Worm (Caenorhabditis elegans): ENCODE results near the gene unc-119.

The unc-119 gene

DNA sequence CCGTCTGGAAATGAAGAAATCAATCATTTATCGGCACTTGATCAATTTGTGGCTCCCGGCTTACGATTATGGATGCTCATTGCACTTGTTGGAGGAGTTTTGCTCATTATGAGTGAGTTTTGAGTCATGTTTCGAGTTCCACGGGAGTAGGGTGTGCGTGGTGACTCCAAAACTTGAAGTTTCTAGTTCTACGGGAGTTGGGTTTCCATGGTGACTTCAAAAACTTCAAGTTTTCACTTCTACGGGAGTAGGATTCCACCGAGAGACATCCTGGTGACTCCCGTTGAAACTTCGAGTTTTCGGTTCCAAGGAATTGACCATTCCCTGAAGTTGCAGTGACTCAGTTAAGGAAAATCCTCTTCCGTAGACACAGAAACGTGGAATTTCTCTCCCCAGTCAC is 45.6 kb upstream of the unc-119 start (continued):
- no peak for TF ChIP-seq cey-2 (tag; optimal IDR thresholded peaks at IDR 0.05; ENCODE audit: borderline replicate concordance, insufficient read depth)
- no peak for TF ChIP-seq nhr-6 (tag; optimal IDR thresholded peaks at IDR 0.05)
- no peak for TF ChIP-seq dve-1 (tag; optimal IDR thresholded peaks at IDR 0.05; ENCODE audit: insufficient read depth)
- no peak for TF ChIP-seq lsy-2 (tag; optimal IDR thresholded peaks at IDR 0.05)
- TF ChIP-seq madf-9 (GFP tag; conservative IDR thresholded peaks at IDR 0.05), result no peak
- TF ChIP-seq fkh-10 (GFP tag; optimal IDR thresholded peaks at IDR 0.05), result no peak
- TF ChIP-seq snpc-4 (tag; optimal IDR thresholded peaks at IDR 0.05), result no peak
- TF ChIP-seq zfp-3 (GFP tag; conservative IDR thresholded peaks at IDR 0.05), result no peak
- TF ChIP-seq duxl-1 (tag; optimal IDR thresholded peaks at IDR 0.05; ENCODE audit: poor library complexity), result no peak
- TF ChIP-seq Y75B8A.6 (GFP tag; IDR thresholded peaks at IDR 0.05), result no peak
- 0 out of 2 replicates have a peak, but pooled peaks have one; percentile 29 for TF ChIP-seq mdt-29 (GFP tag; IDR thresholded peaks at IDR 0.05)
- TF ChIP-seq arid-1 (GFP tag; conservative IDR thresholded peaks at IDR 0.05), result no peak
- TF ChIP-seq vab-7 (GFP tag; IDR thresholded peaks at IDR 0.05), result 0 out of 2 replicates have a peak, but pooled peaks have one; percentile 55
- TF ChIP-seq snpc-1.2 (GFP tag; IDR thresholded peaks at IDR 0.05), result no peak
- TF ChIP-seq tag-97 (GFP tag; IDR thresholded peaks at IDR 0.05), result 0 out of 2 replicates have a peak, but pooled peaks have one; percentile 57
- TF ChIP-seq ctbp-1 (GFP tag; IDR thresholded peaks at IDR 0.05), result no peak
- no peak for TF ChIP-seq ceh-82 (tag; optimal IDR thresholded peaks at IDR 0.05)
- no peak for TF ChIP-seq daf-12 (tag; optimal IDR thresholded peaks at IDR 0.05)
- no peak for TF ChIP-seq skn-1 (tag; optimal IDR thresholded peaks at IDR 0.05)
- TF ChIP-seq zip-2 (tag; optimal IDR thresholded peaks at IDR 0.05), result no peak
- TF ChIP-seq zfp-2 (tag; optimal IDR thresholded peaks at IDR 0.05), result no peak
- TF ChIP-seq mxl-2 (GFP tag; conservative IDR thresholded peaks at IDR 0.05), result no peak
- no peak for TF ChIP-seq T20F7.1 (GFP tag; optimal IDR thresholded peaks at IDR 0.05)
- TF ChIP-seq rbr-2 (tag; optimal IDR thresholded peaks at IDR 0.05), result no peak
- TF ChIP-seq ZK337.2 (GFP tag; IDR thresholded peaks at IDR 0.05), result peak; percentile 57; the same call in 1 of the 2 replicates
- no peak for TF ChIP-seq F10B5.3 (tag; optimal IDR thresholded peaks at IDR 0.05)
- 0 out of 2 replicates have a peak, but pooled peaks have one; percentile 20 for TF ChIP-seq hmg-1.1 (GFP tag; IDR thresholded peaks at IDR 0.05)
- TF ChIP-seq daf-19 (GFP tag; conservative IDR thresholded peaks at IDR 0.05), result no peak
- no peak for TF ChIP-seq sdz-12 (GFP tag; optimal IDR thresholded peaks at IDR 0.05)
- no peak for TF ChIP-seq lin-38 (GFP tag; IDR thresholded peaks at IDR 0.05)
- no peak for TF ChIP-seq lin-1 (GFP tag; IDR thresholded peaks at IDR 0.05)

DNA sequence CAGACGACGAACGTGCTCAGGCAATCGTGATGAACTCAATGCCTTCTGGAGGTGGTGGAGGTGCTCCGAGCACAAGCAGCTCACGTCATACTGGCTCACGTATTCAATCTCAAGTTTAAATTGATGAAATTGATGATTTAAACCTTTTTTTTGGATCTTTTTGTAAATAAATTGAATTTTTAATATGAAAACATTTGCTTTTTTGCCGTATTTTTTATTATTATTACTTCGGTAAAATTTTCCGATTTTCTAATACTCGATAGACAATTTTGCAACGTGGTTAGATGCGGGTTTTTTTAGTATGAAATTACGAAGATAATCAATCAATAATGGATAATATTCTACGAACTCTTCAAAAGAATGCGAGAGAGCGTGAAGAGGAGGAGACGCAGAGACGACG is 44.5 kb upstream of the unc-119 start, which contains the start of gene oxi-1:
TSS of gene oxi-1 (plus strand) at position 301 of the 400 bp plus-strand sequence.
- no peak for TF ChIP-seq madf-5 (GFP tag; IDR thresholded peaks at IDR 0.05)
- TF ChIP-seq nhr-77 (tag; optimal IDR thresholded peaks at IDR 0.05), result no peak
- TF ChIP-seq lin-39 (tag; optimal IDR thresholded peaks at IDR 0.05), result no peak
- no peak for TF ChIP-seq lsy-2 (tag; optimal IDR thresholded peaks at IDR 0.05)
- TF ChIP-seq daf-12 (tag; optimal IDR thresholded peaks at IDR 0.05), result no peak
- TF ChIP-seq mxl-2 (GFP tag; conservative IDR thresholded peaks at IDR 0.05), result no peak
- TF ChIP-seq lin-38 (GFP tag; IDR thresholded peaks at IDR 0.05), result no peak
- TF ChIP-seq lim-7 (GFP tag; IDR thresholded peaks at IDR 0.05), result no peak
- TF ChIP-seq nhr-28 (tag; optimal IDR thresholded peaks at IDR 0.05), result no peak

DNA sequence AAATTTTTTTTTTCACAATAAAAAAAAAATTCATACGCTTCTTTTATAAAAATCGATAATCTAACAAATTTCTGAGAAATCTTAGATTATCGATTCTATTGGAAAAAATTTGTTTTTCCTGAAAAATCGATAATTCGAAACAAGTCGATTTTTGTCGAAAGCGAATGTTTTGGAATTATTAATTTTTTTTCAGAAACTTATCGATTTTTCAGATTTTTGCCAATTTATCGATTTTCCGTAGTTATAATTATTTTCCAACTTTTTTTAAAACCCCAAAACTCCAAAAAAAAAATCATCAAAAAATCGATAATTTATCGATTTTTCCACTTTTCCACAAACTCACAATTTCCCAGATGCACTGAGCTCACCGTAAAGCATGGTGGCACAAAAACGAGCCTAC is 41.1 kb upstream of the unc-119 start:
- TF ChIP-seq mdt-29 (GFP tag; IDR thresholded peaks at IDR 0.05), result no peak
- TF ChIP-seq unc-62 (GFP tag; optimal IDR thresholded peaks at IDR 0.05 in 1 of 2), result peak in 1 of 2 experiments; percentile 86
- no peak for TF ChIP-seq unc-62 (tag; optimal IDR thresholded peaks at IDR 0.05)
- no peak for TF ChIP-seq ztf-7 (tag; optimal IDR thresholded peaks at IDR 0.05)
- peak; percentile 90 for TF ChIP-seq ceh-28 (tag; optimal IDR thresholded peaks at IDR 0.05)
- TF ChIP-seq nhr-77 (tag; optimal IDR thresholded peaks at IDR 0.05), result no peak
